Worm (Caenorhabditis elegans): Measurements from ENCODE around the gene tofu-2.

DNA sequence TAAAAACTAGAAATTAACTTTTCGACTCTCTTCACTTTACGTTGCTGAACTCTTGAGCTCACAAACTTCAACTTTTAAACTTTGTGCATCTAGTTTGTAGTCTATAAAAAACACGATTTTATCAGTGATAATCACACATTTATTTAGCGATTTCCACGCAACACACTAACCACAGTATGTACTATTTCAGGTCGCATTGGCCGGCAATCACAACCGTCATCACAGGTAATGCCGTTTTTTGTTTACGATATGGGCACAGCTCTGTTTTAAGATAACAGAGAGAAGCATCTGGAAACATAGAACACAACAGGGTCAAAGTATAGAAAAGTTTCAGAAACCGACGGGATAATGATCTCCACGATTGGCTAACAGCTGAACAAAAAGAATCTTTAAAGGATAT is 25.1 kb upstream of the tofu-2 start:
- TF ChIP-seq F57C9.4 (tag; optimal IDR thresholded peaks at IDR 0.05), result no peak
- TF ChIP-seq madf-3 (GFP tag; IDR thresholded peaks at IDR 0.05), result no peak
- no peak for TF ChIP-seq ceh-27 (GFP tag; optimal IDR thresholded peaks at IDR 0.05)
- no peak for TF ChIP-seq snpc-3.4 (tag; optimal IDR thresholded peaks at IDR 0.05)

Data from whole organism, young adult.